Worm (Caenorhabditis elegans) whole organism, midembryonic: ENCODE results near the gene srh-269.

Experiments used
- cog-1 ChIP-seq: sonication (generic microtip); optimal IDR thresholded peaks from 2 replicates; lab custom pipeline; 2016; ENCODE audit warnings: missing genetic modification characterization, missing compliant biosample characterization
- flt-1 ChIP-seq: fragments of 200-800 bp; sonication (Bioruptor generic); IDR thresholded peaks from 2 replicates; pipeline ENCODE4 v1.3.6; 2022; ENCODE audit warnings: missing genetic modification characterization, missing compliant biosample characterization
- klf-2 ChIP-seq: fragments of 200-800 bp; sonication (Bioruptor generic); conservative IDR thresholded peaks from 2 replicates; pipeline ENCODE4 v1.3.6; 2022; ENCODE audit warnings: missing genetic modification reagents, missing genetic modification characterization, missing compliant biosample characterization
- med-1 ChIP-seq: sonication (generic microtip); optimal IDR thresholded peaks from 2 replicates; lab custom pipeline; 2017; ENCODE audit warnings: missing genetic modification characterization, mild to moderate bottlenecking, missing compliant biosample characterization, antibody characterized with exemption, missing genetic modification reagents; ENCODE audit not compliant: insufficient read depth
- ref-1 ChIP-seq: fragments of 200-800 bp; sonication (Bioruptor generic); conservative IDR thresholded peaks from 2 replicates; pipeline ENCODE4 v1.3.6; 2022; ENCODE audit warnings: missing genetic modification reagents, missing genetic modification characterization, missing compliant biosample characterization
- ztf-23 ChIP-seq: fragments of 200-800 bp; sonication (Bioruptor generic); IDR thresholded peaks from 2 replicates; pipeline ENCODE4 v1.3.6; 2022; ENCODE audit warnings: missing genetic modification reagents, missing genetic modification characterization, missing compliant biosample characterization
- ztf-29 ChIP-seq: fragments of 200-800 bp; sonication (Bioruptor generic); IDR thresholded peaks from 2 replicates; pipeline ENCODE4 v1.3.6; 2022; ENCODE audit warnings: missing genetic modification reagents, missing genetic modification characterization, missing compliant biosample characterization

- TF ChIP-seq klf-2 (no peak), ztf-23 (GFP tag; lab: Robert Waterston, UW) (no peak), flt-1 (GFP tag; lab: Robert Waterston, UW) (no peak), ztf-29 (GFP tag; lab: Robert Waterston, UW) (no peak), ref-1 (GFP tag; lab: Robert Waterston, UW) (no peak), cog-1 (no peak), med-1 (GFP tag; lab: Kevin White, UChicago) (no peak)
Observed at ce11 chrV:16581061-16581460, 10.8 kb downstream of the srh-269 start.
